Fruit fly (Drosophila melanogaster) whole organism, embryonic: Measurements from ENCODE around the gene Ugt49B2.

Source experiments
- Aef1 ChIP-seq: fragments of 200-800 bp; sonication (Bioruptor generic); IDR thresholded peaks from 3 replicates; pipeline ENCODE4 v1.3.6; 2022; ENCODE audit warnings: missing biosample characterization, missing genetic modification characterization
- CG10147 ChIP-seq: fragments of 200-800 bp; sonication (Bioruptor generic); optimal IDR thresholded peaks from 2 replicates; lab custom pipeline; 2019; ENCODE audit warnings: missing biosample characterization, mild to moderate bottlenecking, missing genetic modification characterization, moderate library complexity
- CG10959 ChIP-seq: fragments of 200-800 bp; sonication (Bioruptor generic); IDR thresholded peaks from 2 replicates; pipeline ENCODE4 v1.3.6; 2022; ENCODE audit warnings: missing biosample characterization, missing genetic modification characterization
- CG11247 ChIP-seq: fragments of 200-800 bp; sonication (Bioruptor generic); IDR thresholded peaks from 2 replicates; pipeline ENCODE4 v1.3.6; 2022; ENCODE audit warnings: missing biosample characterization, missing genetic modification characterization
- CG11696 ChIP-seq: fragments of 200-800 bp; sonication (Bioruptor generic); IDR thresholded peaks from 2 replicates; pipeline ENCODE4 v1.3.6; 2022; ENCODE audit warnings: missing biosample characterization, missing genetic modification characterization
- CG12769 ChIP-seq: fragments of 200-800 bp; sonication (Bioruptor generic); optimal IDR thresholded peaks from 2 replicates; lab custom pipeline; 2019; ENCODE audit warnings: missing biosample characterization, mild to moderate bottlenecking, missing genetic modification characterization, moderate library complexity
- CG13424 ChIP-seq: fragments of 200-800 bp; sonication (Bioruptor generic); optimal IDR thresholded peaks from 2 replicates; lab custom pipeline; 2019; ENCODE audit warnings: missing biosample characterization, mild to moderate bottlenecking, missing genetic modification characterization, moderate library complexity
- CG14441 ChIP-seq: fragments of 200-800 bp; sonication (Bioruptor generic); IDR thresholded peaks from 2 replicates; pipeline ENCODE4 v1.3.6; 2022; ENCODE audit warnings: missing biosample characterization, missing genetic modification characterization
- CG15601 ChIP-seq: fragments of 200-800 bp; sonication (Bioruptor generic); optimal IDR thresholded peaks from 3 replicates; lab custom pipeline; 2019; ENCODE audit warnings: missing biosample characterization, mild to moderate bottlenecking, missing genetic modification characterization, moderate library complexity
- CG15696 ChIP-seq: fragments of 200-800 bp; sonication (Bioruptor generic); optimal IDR thresholded peaks from 2 replicates; lab custom pipeline; 2019; ENCODE audit warnings: missing biosample characterization, mild to moderate bottlenecking, missing genetic modification characterization, moderate library complexity
- CG17328 ChIP-seq: fragments of 200-800 bp; sonication (Bioruptor generic); IDR thresholded peaks from 2 replicates; pipeline ENCODE4 v1.3.6; 2022; ENCODE audit warnings: missing biosample characterization, missing genetic modification characterization
- CG17912 ChIP-seq: fragments of 200-800 bp; sonication (Bioruptor generic); optimal IDR thresholded peaks from 2 replicates; lab custom pipeline; 2018; ENCODE audit warnings: missing biosample characterization, mild to moderate bottlenecking, missing genetic modification characterization
- CG18476 ChIP-seq: fragments of 200-800 bp; sonication (Bioruptor generic); optimal IDR thresholded peaks from 2 replicates; lab custom pipeline; 2016; ENCODE audit warnings: missing biosample characterization, mild to moderate bottlenecking, missing genetic modification characterization
- CG31441 ChIP-seq: fragments of 200-800 bp; sonication (Bioruptor generic); IDR thresholded peaks from 2 replicates; pipeline ENCODE4 v1.3.6; 2022; ENCODE audit warnings: missing biosample characterization, missing genetic modification characterization
- CG3163 ChIP-seq: fragments of 200-800 bp; sonication (Bioruptor generic); optimal IDR thresholded peaks from 3 replicates; lab custom pipeline; 2016; ENCODE audit warnings: missing biosample characterization, missing genetic modification characterization
- CG4404 ChIP-seq: fragments of 200-800 bp; sonication (Bioruptor generic); IDR thresholded peaks from 2 replicates; pipeline ENCODE4 v1.3.6; 2022; ENCODE audit warnings: missing biosample characterization, missing genetic modification characterization
- CG4820 ChIP-seq: fragments of 200-800 bp; sonication (Bioruptor generic); optimal IDR thresholded peaks from 3 replicates; lab custom pipeline; 2016; ENCODE audit warnings: missing biosample characterization, missing genetic modification characterization
- CG6654 ChIP-seq: fragments of 200-800 bp; sonication (Bioruptor generic); optimal IDR thresholded peaks from 2 replicates; lab custom pipeline; 2017; ENCODE audit warnings: missing biosample characterization, mild to moderate bottlenecking, missing genetic modification characterization
- CG7357 ChIP-seq: fragments of 200-800 bp; sonication (Bioruptor generic); IDR thresholded peaks from 3 replicates; pipeline ENCODE4 v1.3.6; 2022; ENCODE audit warnings: missing biosample characterization, missing genetic modification characterization
- CG9797 ChIP-seq: fragments of 200-800 bp; sonication (Bioruptor generic); optimal IDR thresholded peaks from 3 replicates; lab custom pipeline; 2018; ENCODE audit warnings: missing biosample characterization, mild to moderate bottlenecking, missing genetic modification characterization
- Dip2 ChIP-seq: fragments of 200-800 bp; sonication (Bioruptor generic); IDR thresholded peaks from 2 replicates; pipeline ENCODE4 v1.3.6; 2022; ENCODE audit warnings: missing biosample characterization, missing genetic modification characterization
- Doc3 ChIP-seq: fragments of 200-800 bp; sonication (Bioruptor generic); IDR thresholded peaks from 3 replicates; pipeline ENCODE4 v1.3.6; 2022; ENCODE audit warnings: missing biosample characterization, missing genetic modification characterization; ENCODE audit not compliant: partially characterized antibody
- HLH4C ChIP-seq: fragments of 200-800 bp; sonication (Bioruptor generic); IDR thresholded peaks from 3 replicates; pipeline ENCODE4 v1.3.6; 2022; ENCODE audit warnings: missing biosample characterization, missing genetic modification characterization; ENCODE audit not compliant: partially characterized antibody
- Hand ChIP-seq: fragments of 200-800 bp; sonication (Bioruptor generic); optimal IDR thresholded peaks from 2 replicates; lab custom pipeline; 2017; ENCODE audit warnings: mild to moderate bottlenecking, missing biosample characterization, missing genetic modification reagents, missing genetic modification characterization
- Hey ChIP-seq: fragments of 200-800 bp; sonication (Bioruptor generic); optimal IDR thresholded peaks from 3 replicates; lab custom pipeline; 2018; ENCODE audit warnings: missing biosample characterization, mild to moderate bottlenecking, missing genetic modification characterization
- Lhr ChIP-seq: fragments of 200-800 bp; sonication (Bioruptor generic); optimal IDR thresholded peaks from 3 replicates; lab custom pipeline; 2017; ENCODE audit warnings: mild to moderate bottlenecking, missing biosample characterization, missing genetic modification reagents, missing genetic modification characterization
- MTF-1 ChIP-seq: fragments of 200-800 bp; sonication (Bioruptor generic); optimal IDR thresholded peaks from 2 replicates; lab custom pipeline; 2018; ENCODE audit warnings: missing biosample characterization, mild to moderate bottlenecking, missing genetic modification characterization, borderline replicate concordance
- Mad ChIP-seq: fragments of 200-800 bp; sonication (Bioruptor generic); optimal IDR thresholded peaks from 2 replicates; lab custom pipeline; 2016; ENCODE audit warnings: missing biosample characterization, missing genetic modification characterization
- Trl ChIP-seq, 3 experiments: fragments of >200 bp in 2 of 3; fragments of 200-800 bp in 1 of 3; sonication (Bioruptor generic) in 1 of 3; optimal IDR thresholded peaks; 2 replicates in 1 of 3; 3 replicates in 2 of 3; lab custom pipeline; 2016 to 2017; ENCODE audit warnings: missing biosample characterization in 1 of 3, missing genetic modification characterization in 1 of 3
- abd-A ChIP-seq: fragments of 200-800 bp; sonication (Bioruptor generic); optimal IDR thresholded peaks from 3 replicates; lab custom pipeline; 2019; ENCODE audit warnings: missing biosample characterization, mild to moderate bottlenecking, missing genetic modification characterization, moderate library complexity
- br ChIP-seq: fragments of >200 bp; optimal IDR thresholded peaks from 2 replicates; lab custom pipeline; 2017
- cas ChIP-seq: fragments of 200-800 bp; sonication (Bioruptor generic); IDR thresholded peaks from 2 replicates; pipeline ENCODE4 v1.3.6; 2022; ENCODE audit warnings: missing biosample characterization, missing genetic modification characterization
- chif ChIP-seq, 2 experiments: fragments of 200-800 bp; sonication (Bioruptor generic); optimal IDR thresholded peaks; 3 replicates each; lab custom pipeline; 2016; ENCODE audit warnings: missing biosample characterization in 2 of 2, missing genetic modification characterization in 2 of 2
- ci ChIP-seq: fragments of 200-800 bp; sonication (Bioruptor generic); IDR thresholded peaks from 3 replicates; pipeline ENCODE4 v1.3.6; 2022; ENCODE audit warnings: missing biosample characterization, missing genetic modification characterization
- en ChIP-seq: fragments of 200-800 bp; sonication (Bioruptor generic); optimal IDR thresholded peaks from 2 replicates; lab custom pipeline; 2016; ENCODE audit warnings: missing biosample characterization, missing genetic modification characterization
- gce ChIP-seq: fragments of 200-800 bp; sonication (Bioruptor generic); IDR thresholded peaks from 3 replicates; pipeline ENCODE4 v1.3.6; 2022; ENCODE audit warnings: missing biosample characterization, missing genetic modification characterization
- gro ChIP-seq: fragments of 200-800 bp; sonication (Bioruptor generic); optimal IDR thresholded peaks from 2 replicates; lab custom pipeline; 2016; ENCODE audit warnings: missing biosample characterization, missing genetic modification characterization
- gsb ChIP-seq: fragments of 200-800 bp; sonication (Bioruptor generic); IDR thresholded peaks from 2 replicates; pipeline ENCODE4 v1.3.6; 2022; ENCODE audit warnings: missing biosample characterization, missing genetic modification characterization
- jigr1 ChIP-seq: fragments of 200-800 bp; sonication (Bioruptor generic); IDR thresholded peaks from 3 replicates; pipeline ENCODE4 v1.3.6; 2022; ENCODE audit warnings: missing biosample characterization, missing genetic modification characterization
- kni ChIP-seq: fragments of 200-800 bp; sonication (Bioruptor generic); optimal IDR thresholded peaks from 3 replicates; lab custom pipeline; 2017; ENCODE audit warnings: mild to moderate bottlenecking, missing biosample characterization, missing genetic modification reagents, missing genetic modification characterization
- pho ChIP-seq: fragments of 200-800 bp; sonication (Bioruptor generic); optimal IDR thresholded peaks from 2 replicates; lab custom pipeline; 2016; ENCODE audit warnings: missing biosample characterization, missing genetic modification characterization
- psq ChIP-seq: fragments of 200-800 bp; sonication (Bioruptor generic); optimal IDR thresholded peaks from 2 replicates; lab custom pipeline; 2017; ENCODE audit warnings: missing biosample characterization, missing genetic modification characterization
- salm ChIP-seq: fragments of 200-800 bp; sonication (Bioruptor generic); optimal IDR thresholded peaks from 2 replicates; lab custom pipeline; 2018; ENCODE audit warnings: missing biosample characterization, mild to moderate bottlenecking, missing genetic modification characterization
- sens-2 ChIP-seq: fragments of 200-800 bp; sonication (Bioruptor generic); IDR thresholded peaks from 2 replicates; pipeline ENCODE4 v1.3.6; 2022; ENCODE audit warnings: missing biosample characterization, missing genetic modification characterization
- shn ChIP-seq: fragments of 200-800 bp; sonication (Bioruptor generic); optimal IDR thresholded peaks from 3 replicates; lab custom pipeline; 2016; ENCODE audit warnings: missing biosample characterization, missing genetic modification characterization
- sqz ChIP-seq: fragments of 200-800 bp; sonication (Bioruptor generic); optimal IDR thresholded peaks from 3 replicates; lab custom pipeline; 2018; ENCODE audit warnings: missing biosample characterization, mild to moderate bottlenecking, missing genetic modification characterization
- ssp ChIP-seq: fragments of 200-800 bp; sonication (Bioruptor generic); IDR thresholded peaks from 2 replicates; pipeline ENCODE4 v1.3.6; 2022; ENCODE audit warnings: missing biosample characterization, missing genetic modification characterization
- tll ChIP-seq, 2 experiments: fragments of 200-800 bp in 1 of 2; fragments of >200 bp in 1 of 2; sonication (Bioruptor generic) in 1 of 2; optimal IDR thresholded peaks; 2 replicates each; lab custom pipeline; 2017 to 2019; ENCODE audit warnings: missing biosample characterization in 2 of 2, missing genetic modification characterization in 2 of 2, mild to moderate bottlenecking in 1 of 2, moderate library complexity in 1 of 2
- tna ChIP-seq: fragments of 200-800 bp; sonication (Bioruptor generic); IDR thresholded peaks from 2 replicates; pipeline ENCODE4 v1.3.6; 2022; ENCODE audit warnings: missing biosample characterization, missing genetic modification characterization; ENCODE audit not compliant: partially characterized antibody
- zfh2 ChIP-seq: fragments of 200-800 bp; sonication (Bioruptor generic); optimal IDR thresholded peaks from 2 replicates; lab custom pipeline; 2016; ENCODE audit warnings: missing biosample characterization, missing genetic modification characterization

Gene Ugt49B2

DNA sequence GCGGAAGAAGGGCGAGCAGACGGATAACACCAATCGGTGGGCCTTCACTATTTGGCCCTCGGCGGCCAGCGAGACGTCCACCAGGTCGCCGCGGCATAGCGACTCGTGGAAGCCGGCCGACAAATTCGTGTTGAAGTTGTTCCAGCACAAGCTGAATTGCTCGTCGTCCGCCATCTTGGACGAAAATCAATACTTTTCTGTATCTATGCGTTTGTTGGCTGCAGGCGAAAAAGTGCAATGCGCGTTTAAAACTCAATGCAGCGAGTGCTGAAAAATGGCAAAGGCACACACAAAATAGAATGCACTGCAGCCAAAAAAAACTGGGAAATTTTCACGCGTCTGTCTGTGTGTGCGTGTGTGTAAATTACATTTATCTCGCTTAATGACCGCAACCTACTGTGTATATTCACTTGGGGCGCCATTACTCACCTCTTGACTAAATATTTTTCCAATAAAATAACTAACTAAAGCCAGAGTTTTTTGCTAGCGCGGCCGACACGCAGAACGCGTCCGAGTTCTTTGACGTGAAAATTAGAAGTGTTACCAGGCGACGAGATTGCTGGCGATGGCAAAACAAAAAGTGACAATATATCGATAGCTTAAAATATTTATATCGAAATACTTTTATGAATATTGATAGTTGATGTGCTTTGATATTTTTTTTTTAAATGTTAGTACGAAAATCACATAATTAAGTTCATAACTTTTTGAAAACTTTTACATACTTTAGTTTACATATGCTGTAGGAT is 22.5 kb downstream of the Ugt49B2 start (continued):
- TF ChIP-seq zfh2 (GFP tag; lab: Kevin White, UChicago) (no peak), Hey (tag; lab: Kevin White, UChicago) (no peak), Lhr (GFP tag; lab: Kevin White, UChicago) (peak; percentile 19), ssp (peak; percentile 85), CG13424 (tag; lab: Kevin White, UChicago) (peak; percentile 33), Aef1 (GFP tag; lab: Robert Waterston, UW) (no peak), Dip2 (GFP tag; lab: Robert Waterston, UW) (no peak), psq (GFP tag; lab: Kevin White, UChicago) (no peak), jigr1 (GFP tag; lab: Robert Waterston, UW) (no peak; the same call in 2 of the 3 replicates), cas (GFP tag; lab: Robert Waterston, UW) (no peak), CG12769 (no peak), gsb (no peak), chif (GFP tag; optimal IDR thresholded peaks at IDR 0.05; lab: Kevin White, UChicago) (peak in 1 of 2 experiments; percentile 25), CG7357 (no peak), MTF-1 (peak; percentile 16), CG6654 (GFP tag; lab: Kevin White, UChicago) (no peak), CG15696 (no peak), CG17328 (no peak), sqz (GFP tag; lab: Kevin White, UChicago) (peak; percentile 41), en (no peak), CG14441 (GFP tag; lab: Robert Waterston, UW) (no peak), CG11696 (GFP tag; lab: Robert Waterston, UW) (no peak), br (lab: Kevin White, UChicago) (no peak), CG10147 (GFP tag; lab: Kevin White, UChicago) (peak; percentile 23), CG9797 (GFP tag; lab: Kevin White, UChicago) (peak; percentile 54), CG4404 (GFP tag; lab: Robert Waterston, UW) (no peak), CG17912 (GFP tag; lab: Kevin White, UChicago) (peak; percentile 27), sens-2 (GFP tag; lab: Robert Waterston, UW) (no peak), CG31441 (GFP tag; lab: Robert Waterston, UW) (peak; percentile 81), Doc3 (GFP tag; lab: Robert Waterston, UW) (peak; percentile 78), salm (tag; lab: Kevin White, UChicago) (no peak), CG10959 (GFP tag; lab: Robert Waterston, UW) (no peak), Mad (GFP tag; lab: Kevin White, UChicago) (no peak), abd-A (tag; lab: Kevin White, UChicago) (no peak), CG18476 (GFP tag; lab: Kevin White, UChicago) (no peak), ci (GFP tag; lab: Robert Waterston, UW) (peak; percentile 38; the same call in 1 of the 3 replicates), pho (GFP tag; lab: Kevin White, UChicago) (no peak), CG11247 (no peak), kni (no peak), Trl (optimal IDR thresholded peaks at IDR 0.05; lab: Kevin White, UChicago) (no peak), Trl (GFP tag; optimal IDR thresholded peaks at IDR 0.05; lab: Kevin White, UChicago) (no peak), tna (GFP tag; lab: Robert Waterston, UW) (peak; percentile 26; the same call in 1 of the 2 replicates), tll (GFP tag; optimal IDR thresholded peaks at IDR 0.05; lab: Kevin White, UChicago) (no peak), gce (GFP tag; lab: Robert Waterston, UW) (no peak), CG4820 (GFP tag; lab: Kevin White, UChicago) (no peak), CG3163 (GFP tag; lab: Kevin White, UChicago) (no peak), gro (GFP tag; lab: Kevin White, UChicago) (no peak), HLH4C (peak; percentile 64; the same call in 2 of the 3 replicates), Hand (no peak), shn (no peak), CG15601 (tag; lab: Kevin White, UChicago) (peak; percentile 33)
